Worm (Caenorhabditis elegans): ENCODE measurements around the gene F40G12.5.

ce11 chrV:14290636-14291035 is 20.0 kb upstream of the F40G12.5 start, which contains the start of gene F14D7.18:
- no peak for TF ChIP-seq nhr-237 (tag; optimal IDR thresholded peaks at IDR 0.05)
- TF ChIP-seq lin-39 (tag; optimal IDR thresholded peaks at IDR 0.05) = no peak
- TF ChIP-seq nhr-25 (tag; optimal IDR thresholded peaks at IDR 0.05) = no peak
- TF ChIP-seq ztf-11 (tag; optimal IDR thresholded peaks at IDR 0.05) = no peak
- no peak for TF ChIP-seq nhr-77 (tag; optimal IDR thresholded peaks at IDR 0.05)
- no peak for TF ChIP-seq elt-2 (tag; optimal IDR thresholded peaks at IDR 0.05)
- TF ChIP-seq pha-4 (tag; optimal IDR thresholded peaks at IDR 0.05) = no peak
